Fruit fly (Drosophila melanogaster): ENCODE results near the gene ppk31.

Gene ppk31

DNA sequence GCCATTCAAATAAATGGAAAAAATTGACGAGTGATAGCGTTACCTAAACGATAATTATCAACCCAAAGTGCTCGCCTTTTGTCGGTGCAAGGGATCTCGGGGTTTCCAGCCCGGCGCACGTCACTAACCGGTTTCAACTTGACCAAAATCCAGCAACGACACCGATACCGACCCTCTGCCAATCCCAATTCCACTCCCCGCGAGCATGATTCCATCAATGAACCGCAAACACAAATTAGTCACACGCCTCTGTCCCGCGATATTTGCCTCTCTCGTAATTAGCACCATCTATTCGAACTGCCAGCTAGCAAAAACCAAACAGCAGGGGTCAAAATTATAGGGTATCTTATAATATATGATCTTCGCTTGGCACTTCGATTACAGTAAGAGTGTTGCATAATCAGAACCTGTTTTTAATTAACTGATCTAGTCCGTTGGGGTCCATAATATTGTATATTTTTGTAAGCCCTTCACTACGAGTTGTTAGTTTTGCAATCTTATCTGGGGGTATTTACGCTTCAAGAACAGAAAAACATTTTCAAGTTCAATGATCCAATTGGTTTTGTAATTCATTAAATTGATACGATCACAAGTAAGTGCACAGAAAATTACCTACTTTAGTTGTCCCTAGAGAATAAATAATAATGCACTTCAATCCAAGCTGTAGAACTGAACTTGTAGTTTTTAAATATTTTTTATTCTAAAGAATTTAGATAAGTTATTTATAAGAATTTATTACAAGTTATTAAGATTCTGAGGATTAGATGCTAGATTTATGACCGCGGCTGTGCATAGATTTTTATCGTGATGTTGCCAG lies 9.7 kb upstream of the ppk31 start (continued):
- TF ChIP-seq CG14441 (GFP tag; IDR thresholded peaks at IDR 0.05) (0 out of 2 replicates have a peak, but pooled peaks have one; percentile 6), Scr (GFP tag; IDR thresholded peaks at IDR 0.05; ENCODE audit: partially characterized antibody) (no peak), org-1 (GFP tag; optimal IDR thresholded peaks at IDR 0.05) (peak; percentile 35), gsb-n (tag; optimal IDR thresholded peaks at IDR 0.05) (peak; percentile 35), trh (GFP tag; optimal IDR thresholded peaks at IDR 0.05) (no peak), Dbx (GFP tag; IDR thresholded peaks at IDR 0.05) (0 out of 3 replicates have a peak, but pooled peaks have one; percentile 12), bcd (GFP tag; optimal IDR thresholded peaks at IDR 0.05) (peak; percentile 66), disco-r (GFP tag; optimal IDR thresholded peaks at IDR 0.05) (no peak), CG10543 (GFP tag; optimal IDR thresholded peaks at IDR 0.05) (peak; percentile 42), crp (GFP tag; optimal IDR thresholded peaks at IDR 0.05) (no peak), az2 (GFP tag; optimal IDR thresholded peaks at IDR 0.05) (peak; percentile 12), bsh (GFP tag; optimal IDR thresholded peaks at IDR 0.05) (peak; percentile 7 to 17)

dm6 chr3R:27154001-27154400 lies 8.9 kb upstream of the ppk31 start:
- TF ChIP-seq Atf3 (GFP tag; optimal IDR thresholded peaks at IDR 0.05) = no peak
- TF ChIP-seq stwl (tag; optimal IDR thresholded peaks at IDR 0.05) = no peak
- TF ChIP-seq ftz-f1 (GFP tag; optimal IDR thresholded peaks at IDR 0.05) = peak; percentile 82
- TF ChIP-seq crol (GFP tag; IDR thresholded peaks at IDR 0.05) = peak; percentile 39; the same call in 1 of the 2 replicates
- no peak for TF ChIP-seq Sox100B (GFP tag; optimal IDR thresholded peaks at IDR 0.05)
- TF ChIP-seq zfh2 (GFP tag; optimal IDR thresholded peaks at IDR 0.05) = no peak
- TF ChIP-seq dysf (GFP tag; IDR thresholded peaks at IDR 0.05) = no peak
- TF ChIP-seq CG6854 (GFP tag; optimal IDR thresholded peaks at IDR 0.05) = no peak
- TF ChIP-seq nerfin-2 (GFP tag; IDR thresholded peaks at IDR 0.05; ENCODE audit: partially characterized antibody) = no peak
- TF ChIP-seq CG17186 (GFP tag; optimal IDR thresholded peaks at IDR 0.05) = no peak
- no peak for TF ChIP-seq tap (tag; optimal IDR thresholded peaks at IDR 0.05)
- TF ChIP-seq lola (GFP tag; optimal IDR thresholded peaks at IDR 0.05) = no peak
- TF ChIP-seq chinmo (GFP tag; IDR thresholded peaks at IDR 0.05; ENCODE audit: partially characterized antibody) = 0 out of 4 replicates have a peak, but pooled peaks have one; percentile 31
- TF ChIP-seq Adf1 (GFP tag; IDR thresholded peaks at IDR 0.05) = peak; percentile 3; the same call in 1 of the 2 replicates
- no peak for TF ChIP-seq CG18619 (GFP tag; optimal IDR thresholded peaks at IDR 0.05)
- TF ChIP-seq fd96Cb (tag; optimal IDR thresholded peaks at IDR 0.05) = no peak
- TF ChIP-seq dan (GFP tag; IDR thresholded peaks at IDR 0.05) = no peak
- TF ChIP-seq lbe (GFP tag; optimal IDR thresholded peaks at IDR 0.05) = no peak

- TF ChIP-seq CG34376 (GFP tag; optimal IDR thresholded peaks at IDR 0.05) (peak; percentile 35), CG7556 (GFP tag; optimal IDR thresholded peaks at IDR 0.05) (no peak), Trl (optimal IDR thresholded peaks at IDR 0.05) (peak in 1 of 2 experiments; percentile 36), Trl (GFP tag; optimal IDR thresholded peaks at IDR 0.05) (no peak), CG4404 (GFP tag; IDR thresholded peaks at IDR 0.05) (0 out of 2 replicates have a peak, but pooled peaks have one; percentile 34), sob (GFP tag; IDR thresholded peaks at IDR 0.05) (peak; percentile 24; the same call in 1 of the 2 replicates), CG15073 (GFP tag; optimal IDR thresholded peaks at IDR 0.05) (no peak), HLH54F (GFP tag; optimal IDR thresholded peaks at IDR 0.05) (no peak), CG32532 (GFP tag; IDR thresholded peaks at IDR 0.05) (peak; percentile 26; the same call in 1 of the 2 replicates), Med (GFP tag) (peak; percentile 64), Jarid2 (GFP tag; optimal IDR thresholded peaks at IDR 0.05) (peak; percentile 53), CG31441 (GFP tag; IDR thresholded peaks at IDR 0.05) (no peak), CG12769 (tag; optimal IDR thresholded peaks at IDR 0.05) (peak; percentile 67), CG13287 (GFP tag; IDR thresholded peaks at IDR 0.05; ENCODE audit: partially characterized antibody) (peak; percentile 36; the same call in 1 of the 2 replicates), CG11560 (tag; IDR thresholded peaks at IDR 0.05) (no peak), Deaf1 (tag; optimal IDR thresholded peaks at IDR 0.05) (peak; percentile 32), unc-4 (GFP tag; IDR thresholded peaks at IDR 0.05; ENCODE audit: partially characterized antibody) (0 out of 2 replicates have a peak, but pooled peaks have one; percentile 25), Dbx (GFP tag; IDR thresholded peaks at IDR 0.05) (0 out of 3 replicates have a peak, but pooled peaks have one; percentile 38)
Observed at dm6 chr3R:27157814-27158213, 5.1 kb upstream of the ppk31 start, which contains the start of gene grass. TSS of gene grass (plus strand) at chr3R:27157948.
